Fruit fly (Drosophila melanogaster): ENCODE measurements around the gene CG13361.
A peak's percentile ranks its signal among the peaks of the same experiment; 100 is the strongest.

CG13361 gene

dm6 chrX:758892-759621, 5.6 kb upstream of the CG13361 start, which contains the start of gene CG5273 (continued):
- no peak for TF ChIP-seq HLH54F (GFP tag; optimal IDR thresholded peaks at IDR 0.05)
- TF ChIP-seq dati (GFP tag; IDR thresholded peaks at IDR 0.05), result no peak
- TF ChIP-seq gfzf (GFP tag; optimal IDR thresholded peaks at IDR 0.05), result peak; percentile 98
- TF ChIP-seq CG31388 (GFP tag; optimal IDR thresholded peaks at IDR 0.05), result no peak
- TF ChIP-seq Myb (GFP tag; optimal IDR thresholded peaks at IDR 0.05), result peak; percentile 94
- peak; percentile 0 for TF ChIP-seq Asciz (GFP tag; optimal IDR thresholded peaks at IDR 0.05)
- peak; percentile 60 for TF ChIP-seq Abd-B (GFP tag; optimal IDR thresholded peaks at IDR 0.05)
- TF ChIP-seq Dip2 (GFP tag; IDR thresholded peaks at IDR 0.05), result no peak
- TF ChIP-seq ham (GFP tag; IDR thresholded peaks at IDR 0.05), result no peak
- peak; percentile 36 for TF ChIP-seq Vsx1 (GFP tag; optimal IDR thresholded peaks at IDR 0.05)
- no peak for TF ChIP-seq vfl (GFP tag; optimal IDR thresholded peaks at IDR 0.05)
- peak; percentile 98 for TF ChIP-seq Kr (GFP tag; optimal IDR thresholded peaks at IDR 0.05)
- TF ChIP-seq CG34224 (GFP tag; IDR thresholded peaks at IDR 0.05; ENCODE audit: partially characterized antibody), result peak; percentile 98
- no peak for TF ChIP-seq Oli (tag; optimal IDR thresholded peaks at IDR 0.05)
- no peak for TF ChIP-seq CG16815 (GFP tag; optimal IDR thresholded peaks at IDR 0.05)
- TF ChIP-seq hth (optimal IDR thresholded peaks at IDR 0.05), result no peak
- peak; percentile 7 for TF ChIP-seq MTF-1 (GFP tag; optimal IDR thresholded peaks at IDR 0.05; ENCODE audit: borderline replicate concordance)
- peak; percentile 82 for TF ChIP-seq HLH4C (GFP tag; IDR thresholded peaks at IDR 0.05; ENCODE audit: partially characterized antibody)
- TF ChIP-seq phol (tag; optimal IDR thresholded peaks at IDR 0.05), result peak; percentile 94
- TF ChIP-seq CG10209 (GFP tag; optimal IDR thresholded peaks at IDR 0.05), result peak; percentile 1
- peak; percentile 56 for TF ChIP-seq YL-1 (GFP tag; optimal IDR thresholded peaks at IDR 0.05)
- TF ChIP-seq hb (GFP tag; IDR thresholded peaks at IDR 0.05; ENCODE audit: partially characterized antibody), result peak; percentile 86
- 0 out of 2 replicates have a peak, but pooled peaks have one; percentile 9 for TF ChIP-seq E2f1 (GFP tag; IDR thresholded peaks at IDR 0.05)
- TF ChIP-seq lmd (GFP tag; IDR thresholded peaks at IDR 0.05), result peak; percentile 8; the same call in 1 of the 2 replicates
- TF ChIP-seq Max (GFP tag; optimal IDR thresholded peaks at IDR 0.05), result no peak
- TF ChIP-seq gt (GFP tag; IDR thresholded peaks at IDR 0.05), result no peak
- peak; percentile 98 for TF ChIP-seq pros (GFP tag; optimal IDR thresholded peaks at IDR 0.05)
- TF ChIP-seq CG5245 (GFP tag; optimal IDR thresholded peaks at IDR 0.05), result no peak
- TF ChIP-seq CG3065 (GFP tag; optimal IDR thresholded peaks at IDR 0.05), result no peak
- no peak for TF ChIP-seq CG16863 (GFP tag; optimal IDR thresholded peaks at IDR 0.05)
- no peak for TF ChIP-seq Trl (optimal IDR thresholded peaks at IDR 0.05)
- TF ChIP-seq Trl (GFP tag; optimal IDR thresholded peaks at IDR 0.05), result no peak
- peak; percentile 1 for TF ChIP-seq bcd (GFP tag; optimal IDR thresholded peaks at IDR 0.05)
- TF ChIP-seq CG8924 (tag; optimal IDR thresholded peaks at IDR 0.05), result peak; percentile 31
- TF ChIP-seq CG8359 (GFP tag; optimal IDR thresholded peaks at IDR 0.05; ENCODE audit: borderline replicate concordance), result no peak
- TF ChIP-seq CG15011 (GFP tag; optimal IDR thresholded peaks at IDR 0.05), result no peak
- TF ChIP-seq otp (GFP tag; IDR thresholded peaks at IDR 0.05), result peak; percentile 39; the same call in 1 of the 3 replicates
- no peak for TF ChIP-seq CG10654 (GFP tag; optimal IDR thresholded peaks at IDR 0.05)
- no peak for TF ChIP-seq CG6683 (GFP tag; optimal IDR thresholded peaks at IDR 0.05)
- TF ChIP-seq CG7786 (GFP tag; optimal IDR thresholded peaks at IDR 0.05), result no peak
- TF ChIP-seq Neu2 (GFP tag; optimal IDR thresholded peaks at IDR 0.05; ENCODE audit: borderline replicate concordance), result no peak
- TF ChIP-seq CG15269 (tag; optimal IDR thresholded peaks at IDR 0.05), result peak; percentile 2
- no peak for TF ChIP-seq sens-2 (GFP tag; IDR thresholded peaks at IDR 0.05)
- peak; percentile 4 for TF ChIP-seq CG11723 (GFP tag; optimal IDR thresholded peaks at IDR 0.05)
- no peak for TF ChIP-seq wor (GFP tag; IDR thresholded peaks at IDR 0.05)
- no peak for TF ChIP-seq H15 (GFP tag; IDR thresholded peaks at IDR 0.05)
- no peak for TF ChIP-seq CG18476 (GFP tag; optimal IDR thresholded peaks at IDR 0.05)
- no peak for TF ChIP-seq Bdp1 (GFP tag; optimal IDR thresholded peaks at IDR 0.05)
- TF ChIP-seq CG3163 (GFP tag; optimal IDR thresholded peaks at IDR 0.05), result no peak
- no peak for TF ChIP-seq schlank (tag; optimal IDR thresholded peaks at IDR 0.05)

Data from whole organism, embryonic.